Worm (Caenorhabditis elegans) whole organism, L1 larva: ENCODE results near the gene C45G9.14.

Source experiments
- C34B4.2 ChIP-seq: sonication (generic microtip); optimal IDR thresholded peaks from 2 replicates; lab custom pipeline; 2017; ENCODE audit warnings: mild to moderate bottlenecking, missing genetic modification characterization, missing compliant biosample characterization
- alr-1 ChIP-seq: fragments of 200-800 bp; sonication (Bioruptor generic); optimal IDR thresholded peaks from 2 replicates; lab custom pipeline; 2018; ENCODE audit warnings: borderline replicate concordance, mild to moderate bottlenecking, missing genetic modification characterization, missing compliant biosample characterization
- aly-2 ChIP-seq: fragments of 150-350 bp; optimal IDR thresholded peaks from 2 replicates; lab custom pipeline; 2014; ENCODE audit warnings: missing biosample characterization, missing genetic modification characterization
- ces-1 ChIP-seq: fragments of 150-350 bp; optimal IDR thresholded peaks from 2 replicates; lab custom pipeline; 2014; ENCODE audit warnings: missing biosample characterization, missing genetic modification reagents, missing genetic modification characterization
- fkh-10 ChIP-seq: sonication (generic microtip); optimal IDR thresholded peaks from 2 replicates; lab custom pipeline; 2017; ENCODE audit warnings: missing biosample characterization, missing genetic modification reagents, missing genetic modification characterization
- grh-1 ChIP-seq: fragments of 200-800 bp; sonication (Bioruptor generic); IDR thresholded peaks from 2 replicates; pipeline ENCODE4 v1.3.6; 2022; ENCODE audit warnings: missing genetic modification reagents, missing genetic modification characterization, missing compliant biosample characterization
- mdl-1 ChIP-seq, 2 experiments: fragments of 150-350 bp; optimal IDR thresholded peaks; 2 replicates each; lab custom pipeline; 2014 to 2017; ENCODE audit warnings: missing biosample characterization in 2 of 2, missing genetic modification characterization in 2 of 2, inconsistent platforms in 1 of 2
- unc-62 ChIP-seq: fragments of 150-350 bp; optimal IDR thresholded peaks from 2 replicates; lab custom pipeline; 2014; ENCODE audit warnings: missing biosample characterization, missing genetic modification reagents, missing genetic modification characterization

ce11 chrIII:5061798-5062197, 17.0 kb downstream of the C45G9.14 start, which contains the start of gene C45G9.10:
- TF ChIP-seq grh-1 (GFP tag; lab: Robert Waterston, UW) (no peak), unc-62 (GFP tag; lab: Kevin White, UChicago) (no peak), aly-2 (no peak), mdl-1 (tag; optimal IDR thresholded peaks at IDR 0.05; lab: Kevin White, UChicago) (no peak), ces-1 (GFP tag; lab: Kevin White, UChicago) (no peak), fkh-10 (GFP tag; lab: Kevin White, UChicago) (no peak), C34B4.2 (tag; lab: Kevin White, UChicago) (no peak), alr-1 (no peak)
